Worm (Caenorhabditis elegans): ENCODE measurements around the gene B0432.9.

ce11 chrII:294606-295005, 11.1 kb upstream of the B0432.9 start, which contains the start of gene B0432.11:
- TF ChIP-seq ceh-28 (tag; optimal IDR thresholded peaks at IDR 0.05) = no peak
- no peak for TF ChIP-seq fos-1 (tag; optimal IDR thresholded peaks at IDR 0.05)
- TF ChIP-seq ceh-82 (tag; optimal IDR thresholded peaks at IDR 0.05) = no peak
- no peak for TF ChIP-seq hmg-11 (tag; optimal IDR thresholded peaks at IDR 0.05)
- TF ChIP-seq nfya-1 (tag; optimal IDR thresholded peaks at IDR 0.05; ENCODE audit: insufficient read depth) = no peak
- no peak for TF ChIP-seq lin-39 (tag; optimal IDR thresholded peaks at IDR 0.05)
- no peak for TF ChIP-seq ceh-9 (tag; optimal IDR thresholded peaks at IDR 0.05)
